Worm (Caenorhabditis elegans) whole organism, midembryonic: ENCODE data around the gene lido-7.

Source experiments
- T22C8.4 ChIP-seq: fragments of 200-800 bp; sonication (Bioruptor generic); IDR thresholded peaks from 2 replicates; pipeline ENCODE4 v1.3.6; 2022; ENCODE audit warnings: missing genetic modification characterization, missing compliant biosample characterization
- cog-1 ChIP-seq: sonication (generic microtip); optimal IDR thresholded peaks from 2 replicates; lab custom pipeline; 2016; ENCODE audit warnings: missing genetic modification characterization, missing compliant biosample characterization
- flt-1 ChIP-seq: fragments of 200-800 bp; sonication (Bioruptor generic); IDR thresholded peaks from 2 replicates; pipeline ENCODE4 v1.3.6; 2022; ENCODE audit warnings: missing genetic modification characterization, missing compliant biosample characterization
- klf-2 ChIP-seq: fragments of 200-800 bp; sonication (Bioruptor generic); conservative IDR thresholded peaks from 2 replicates; pipeline ENCODE4 v1.3.6; 2022; ENCODE audit warnings: missing genetic modification reagents, missing genetic modification characterization, missing compliant biosample characterization
- med-1 ChIP-seq: sonication (generic microtip); optimal IDR thresholded peaks from 2 replicates; lab custom pipeline; 2017; ENCODE audit warnings: missing genetic modification characterization, mild to moderate bottlenecking, missing compliant biosample characterization, antibody characterized with exemption, missing genetic modification reagents; ENCODE audit not compliant: insufficient read depth
- ref-1 ChIP-seq: fragments of 200-800 bp; sonication (Bioruptor generic); conservative IDR thresholded peaks from 2 replicates; pipeline ENCODE4 v1.3.6; 2022; ENCODE audit warnings: missing genetic modification reagents, missing genetic modification characterization, missing compliant biosample characterization
- tab-1 ChIP-seq: fragments of 200-800 bp; sonication (Bioruptor generic); IDR thresholded peaks from 2 replicates; pipeline ENCODE4 v1.3.6; 2022; ENCODE audit warnings: missing genetic modification characterization, missing compliant biosample characterization
- ztf-23 ChIP-seq: fragments of 200-800 bp; sonication (Bioruptor generic); IDR thresholded peaks from 2 replicates; pipeline ENCODE4 v1.3.6; 2022; ENCODE audit warnings: missing genetic modification reagents, missing genetic modification characterization, missing compliant biosample characterization
- ztf-29 ChIP-seq: fragments of 200-800 bp; sonication (Bioruptor generic); IDR thresholded peaks from 2 replicates; pipeline ENCODE4 v1.3.6; 2022; ENCODE audit warnings: missing genetic modification reagents, missing genetic modification characterization, missing compliant biosample characterization

The lido-7 gene

ce11 chrII:2963619-2964018 is 24.5 kb upstream of the lido-7 start:
- TF ChIP-seq T22C8.4 (GFP tag; lab: Robert Waterston, UW) (no peak), flt-1 (no peak), med-1 (GFP tag; lab: Kevin White, UChicago) (no peak), ref-1 (GFP tag; lab: Robert Waterston, UW) (no peak)

- TF ChIP-seq ztf-29 (GFP tag; lab: Robert Waterston, UW) (no peak), tab-1 (GFP tag; lab: Robert Waterston, UW) (no peak), med-1 (GFP tag; lab: Kevin White, UChicago) (no peak), cog-1 (no peak), flt-1 (no peak)
Observed at ce11 chrII:2965215-2965998, 22.7 kb upstream of the lido-7 start.

DNA sequence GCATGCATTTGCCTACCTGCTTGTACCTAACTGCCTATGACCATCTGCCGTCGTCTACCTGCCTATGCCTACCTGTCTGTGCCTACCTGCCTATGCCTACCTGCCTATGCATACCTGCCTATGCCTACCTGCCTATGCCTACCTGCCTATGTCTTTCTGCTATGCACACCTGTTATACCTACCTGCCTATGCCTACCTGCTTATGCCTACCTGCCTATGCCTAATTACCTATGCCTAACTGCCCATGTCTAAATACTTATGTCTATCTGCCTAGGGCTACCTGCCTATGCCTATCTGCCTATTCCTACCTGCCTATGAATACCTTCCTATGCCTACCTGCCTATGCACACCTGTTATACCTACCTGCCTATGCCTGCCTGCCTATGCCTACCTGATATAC is 21.8 kb upstream of the lido-7 start:
- TF ChIP-seq klf-2 (GFP tag; lab: Robert Waterston, UW), result no peak
- no peak for TF ChIP-seq cog-1
- TF ChIP-seq ztf-23 (GFP tag; lab: Robert Waterston, UW), result peak; percentile 64

ce11 chrII:2967064-2967463 is 21.0 kb upstream of the lido-7 start:
- no peak for TF ChIP-seq med-1 (GFP tag; lab: Kevin White, UChicago)
- TF ChIP-seq ref-1 (GFP tag; lab: Robert Waterston, UW), result no peak
- TF ChIP-seq ztf-23 (GFP tag; lab: Robert Waterston, UW), result no peak
- TF ChIP-seq T22C8.4 (GFP tag; lab: Robert Waterston, UW), result no peak

DNA sequence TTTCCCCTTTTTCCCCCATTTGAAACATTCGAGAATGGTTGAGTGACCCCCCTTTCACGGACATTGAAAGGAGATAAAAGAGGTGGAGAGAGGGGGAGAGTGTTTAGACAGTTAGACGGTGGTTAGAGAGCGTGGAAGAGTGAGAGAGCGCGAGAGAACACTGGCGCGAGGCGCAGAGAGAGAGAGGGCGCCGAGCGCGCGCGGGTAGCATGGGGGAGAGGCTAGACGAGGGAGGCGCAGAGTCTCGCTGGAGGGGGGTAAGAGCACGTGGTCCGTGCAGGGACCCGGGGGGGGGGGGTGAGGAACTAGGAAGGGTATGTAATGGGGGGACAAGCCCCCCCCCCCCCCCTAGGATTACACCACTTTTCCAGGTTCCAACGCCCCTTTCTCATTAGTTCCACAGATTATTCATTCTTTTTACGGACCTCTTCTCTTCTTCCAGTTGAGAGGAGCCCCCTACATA is 14.1 kb upstream of the lido-7 start:
- TF ChIP-seq cog-1 (peak; percentile 67), flt-1 (peak; percentile 79), ztf-23 (GFP tag; lab: Robert Waterston, UW) (peak; percentile 68; the same call in 1 of the 2 replicates), ref-1 (GFP tag; lab: Robert Waterston, UW) (0 out of 2 replicates have a peak, but pooled peaks have one; percentile 11), ztf-29 (GFP tag; lab: Robert Waterston, UW) (no peak), med-1 (GFP tag; lab: Kevin White, UChicago) (no peak)

DNA sequence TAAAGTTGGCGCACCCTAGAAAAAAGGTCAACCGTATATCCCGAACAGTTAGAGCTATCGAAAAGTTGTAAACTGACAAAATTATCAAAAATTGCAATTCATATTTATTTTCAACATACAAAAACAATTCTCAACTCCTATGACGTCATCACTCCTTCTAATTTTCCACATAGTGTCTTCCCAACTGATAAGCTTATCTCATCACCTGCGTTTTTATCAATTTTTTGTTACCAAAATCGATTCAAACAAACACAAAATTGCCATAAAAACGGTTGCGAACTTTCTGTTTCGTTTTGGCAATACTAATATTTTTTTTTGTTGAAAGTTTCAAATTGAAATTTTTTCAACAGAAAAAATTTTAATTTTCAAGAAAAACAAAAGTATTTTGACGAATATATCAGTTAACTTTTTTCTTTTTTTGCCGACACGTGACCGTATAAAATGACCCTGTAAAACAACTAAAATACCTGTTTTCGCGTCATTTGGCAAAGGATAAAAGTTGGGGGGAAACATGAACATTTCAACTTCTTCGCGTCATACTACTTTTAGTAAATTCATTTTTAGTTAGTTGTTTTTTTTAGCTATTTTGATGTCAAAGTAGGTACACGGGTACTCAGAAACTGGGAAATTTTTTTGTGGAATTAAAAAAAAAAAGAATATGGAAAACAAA is 12.4 kb upstream of the lido-7 start:
- TF ChIP-seq T22C8.4 (GFP tag; lab: Robert Waterston, UW), result no peak
- TF ChIP-seq flt-1, result no peak
- no peak for TF ChIP-seq med-1 (GFP tag; lab: Kevin White, UChicago)
- TF ChIP-seq ztf-23 (GFP tag; lab: Robert Waterston, UW), result no peak
- TF ChIP-seq ref-1 (GFP tag; lab: Robert Waterston, UW), result no peak
- no peak for TF ChIP-seq ztf-29 (GFP tag; lab: Robert Waterston, UW)
- no peak for TF ChIP-seq klf-2 (GFP tag; lab: Robert Waterston, UW)
- TF ChIP-seq tab-1 (GFP tag; lab: Robert Waterston, UW), result no peak
- no peak for TF ChIP-seq cog-1

- TF ChIP-seq ztf-29 (GFP tag; lab: Robert Waterston, UW) (no peak), med-1 (GFP tag; lab: Kevin White, UChicago) (no peak), cog-1 (no peak), flt-1 (no peak), ztf-23 (GFP tag; lab: Robert Waterston, UW) (no peak), T22C8.4 (GFP tag; lab: Robert Waterston, UW) (no peak), ref-1 (GFP tag; lab: Robert Waterston, UW) (no peak), klf-2 (GFP tag; lab: Robert Waterston, UW) (no peak), tab-1 (GFP tag; lab: Robert Waterston, UW) (no peak)
Observed at ce11 chrII:2976597-2976996, 11.5 kb upstream of the lido-7 start, which contains the start of gene nhr-88. Gene nhr-88, plus strand, starts transcription at chrII:2976639.

ce11 chrII:2977652-2978051 is 10.4 kb upstream of the lido-7 start:
- TF ChIP-seq med-1 (GFP tag; lab: Kevin White, UChicago) (no peak), ref-1 (GFP tag; lab: Robert Waterston, UW) (no peak), flt-1 (no peak), klf-2 (GFP tag; lab: Robert Waterston, UW) (no peak), tab-1 (GFP tag; lab: Robert Waterston, UW) (no peak), T22C8.4 (GFP tag; lab: Robert Waterston, UW) (no peak), ztf-29 (GFP tag; lab: Robert Waterston, UW) (no peak), cog-1 (no peak)

ce11 chrII:2979061-2979460 is 9.0 kb upstream of the lido-7 start:
- TF ChIP-seq flt-1 (no peak), ztf-29 (GFP tag; lab: Robert Waterston, UW) (peak; percentile 47; the same call in 1 of the 2 replicates), T22C8.4 (GFP tag; lab: Robert Waterston, UW) (no peak)

- TF ChIP-seq ztf-29 (GFP tag; lab: Robert Waterston, UW) (no peak), tab-1 (GFP tag; lab: Robert Waterston, UW) (no peak), ref-1 (GFP tag; lab: Robert Waterston, UW) (no peak), flt-1 (no peak), cog-1 (no peak), ztf-23 (GFP tag; lab: Robert Waterston, UW) (no peak), klf-2 (GFP tag; lab: Robert Waterston, UW) (no peak), med-1 (GFP tag; lab: Kevin White, UChicago) (no peak), T22C8.4 (GFP tag; lab: Robert Waterston, UW) (no peak)
Observed at ce11 chrII:2984383-2984782, 3.7 kb upstream of the lido-7 start.
